Fruit fly (Drosophila melanogaster): ENCODE data around the gene zetaCOP.
A peak's percentile ranks its signal among the peaks of the same experiment; 100 is the strongest.

DNA sequence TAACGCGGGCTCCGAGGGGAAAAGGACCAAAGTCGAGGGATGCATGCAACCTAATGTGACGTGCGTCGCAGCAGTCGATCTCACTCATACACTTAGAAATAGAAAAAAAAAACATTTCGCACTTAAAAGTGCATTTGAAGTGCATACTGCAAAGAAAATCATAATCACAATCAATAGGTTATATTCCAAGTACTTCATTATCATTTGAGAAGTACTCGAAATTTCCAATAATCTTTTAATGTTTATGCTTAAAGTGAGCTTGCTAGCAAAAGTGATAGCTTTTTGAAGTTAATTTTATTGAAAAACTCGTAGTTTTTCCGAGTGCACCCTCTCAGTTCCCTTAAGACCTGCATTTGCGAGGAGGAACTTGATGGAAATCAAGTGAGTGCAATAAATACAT, 38.8 kb downstream of the zetaCOP start:
- peak; percentile 14 for TF ChIP-seq ey (GFP tag; optimal IDR thresholded peaks at IDR 0.05)
- no peak for TF ChIP-seq lola (GFP tag; optimal IDR thresholded peaks at IDR 0.05)
- no peak for TF ChIP-seq Sp1 (GFP tag; optimal IDR thresholded peaks at IDR 0.05)
- no peak for TF ChIP-seq pan (optimal IDR thresholded peaks at IDR 0.05)
